Worm (Caenorhabditis elegans) whole organism, L1 larva: Measurements from ENCODE around the gene F26F4.5.

ENCODE experiments used
- C04F5.9 ChIP-seq: sonication (generic microtip); optimal IDR thresholded peaks from 2 replicates; lab custom pipeline; 2016; ENCODE audit warnings: missing genetic modification characterization, missing compliant biosample characterization
- C34B4.2 ChIP-seq: sonication (generic microtip); optimal IDR thresholded peaks from 2 replicates; lab custom pipeline; 2017; ENCODE audit warnings: mild to moderate bottlenecking, missing genetic modification characterization, missing compliant biosample characterization
- F16B12.6 ChIP-seq: fragments of 150-350 bp; optimal IDR thresholded peaks from 2 replicates; lab custom pipeline; 2014; ENCODE audit warnings: missing biosample characterization, missing genetic modification characterization
- aha-1 ChIP-seq: fragments of 150-350 bp; optimal IDR thresholded peaks from 2 replicates; lab custom pipeline; 2014; ENCODE audit warnings: missing biosample characterization, missing genetic modification characterization
- alr-1 ChIP-seq: fragments of 200-800 bp; sonication (Bioruptor generic); optimal IDR thresholded peaks from 2 replicates; lab custom pipeline; 2018; ENCODE audit warnings: borderline replicate concordance, mild to moderate bottlenecking, missing genetic modification characterization, missing compliant biosample characterization
- blmp-1 ChIP-seq: fragments of 150-350 bp; optimal IDR thresholded peaks from 2 replicates; lab custom pipeline; 2014; ENCODE audit warnings: missing biosample characterization, missing genetic modification characterization
- ceh-63 ChIP-seq: fragments of 200-800 bp; sonication (Bioruptor generic); optimal IDR thresholded peaks from 2 replicates; lab custom pipeline; 2018; ENCODE audit warnings: mild to moderate bottlenecking, missing genetic modification characterization, missing compliant biosample characterization
- ceh-82 ChIP-seq, 3 experiments: fragments of 150-350 bp in 1 of 3; sonication (generic microtip) in 2 of 3; optimal IDR thresholded peaks; 2 replicates each; lab custom pipeline; 2014 to 2017; ENCODE audit warnings: missing biosample characterization in 3 of 3, missing genetic modification characterization in 3 of 3
- ceh-88 ChIP-seq: fragments of 200-800 bp; sonication (Bioruptor generic); IDR thresholded peaks from 2 replicates; pipeline ENCODE4 v1.3.6; 2022; ENCODE audit warnings: missing genetic modification characterization, missing compliant biosample characterization
- ceh-90 ChIP-seq: sonication (generic microtip); optimal IDR thresholded peaks from 2 replicates; lab custom pipeline; 2016; ENCODE audit warnings: missing genetic modification characterization, missing compliant biosample characterization
- dpl-1 ChIP-seq, 3 experiments: fragments of 150-350 bp in 2 of 3; sonication (generic microtip) in 1 of 3; optimal IDR thresholded peaks; 2 replicates each; lab custom pipeline; 2014 to 2017; ENCODE audit warnings: missing biosample characterization in 3 of 3, missing genetic modification characterization in 3 of 3, missing genetic modification reagents in 3 of 3
- dsc-1 ChIP-seq: sonication (generic microtip); optimal IDR thresholded peaks from 2 replicates; lab custom pipeline; 2016; ENCODE audit warnings: mild to moderate bottlenecking, missing genetic modification characterization, missing compliant biosample characterization
- efl-1 ChIP-seq, 4 experiments: fragments of 150-350 bp; optimal IDR thresholded peaks in 3 of 4; peaks in 1 of 4; 1 replicate in 1 of 4; 2 replicates in 3 of 4; lab custom pipeline; 2014; ENCODE audit warnings: missing biosample characterization in 2 of 4, missing genetic modification characterization in 2 of 4, missing genetic modification reagents in 2 of 4
- elt-2 ChIP-seq: sonication (generic microtip); optimal IDR thresholded peaks from 2 replicates; lab custom pipeline; 2016; ENCODE audit warnings: missing genetic modification characterization, mild to moderate bottlenecking, inconsistent platforms, missing compliant biosample characterization, missing genetic modification reagents
- fkh-10 ChIP-seq: sonication (generic microtip); optimal IDR thresholded peaks from 2 replicates; lab custom pipeline; 2017; ENCODE audit warnings: missing biosample characterization, missing genetic modification reagents, missing genetic modification characterization
- fkh-4 ChIP-seq: sonication (generic microtip); optimal IDR thresholded peaks from 2 replicates; lab custom pipeline; 2016; ENCODE audit warnings: missing compliant biosample characterization, missing genetic modification characterization, borderline replicate concordance
- fkh-8 ChIP-seq: sonication (generic microtip); optimal IDR thresholded peaks from 2 replicates; lab custom pipeline; 2016; ENCODE audit warnings: mild to moderate bottlenecking, missing genetic modification characterization, missing compliant biosample characterization
- grh-1 ChIP-seq: fragments of 200-800 bp; sonication (Bioruptor generic); IDR thresholded peaks from 2 replicates; pipeline ENCODE4 v1.3.6; 2022; ENCODE audit warnings: missing genetic modification reagents, missing genetic modification characterization, missing compliant biosample characterization
- jun-1 ChIP-seq: fragments of 150-350 bp; optimal IDR thresholded peaks from 2 replicates; lab custom pipeline; 2014; ENCODE audit warnings: missing biosample characterization, missing genetic modification reagents, missing genetic modification characterization
- lin-13 ChIP-seq: fragments of 150-350 bp; optimal IDR thresholded peaks from 2 replicates; lab custom pipeline; 2014; ENCODE audit warnings: missing biosample characterization, missing genetic modification reagents, missing genetic modification characterization
- lin-35 ChIP-seq, 2 experiments: fragments of 150-350 bp; optimal IDR thresholded peaks; 2 replicates each; lab custom pipeline; 2014; ENCODE audit warnings: missing biosample characterization in 2 of 2, missing genetic modification characterization in 2 of 2, missing genetic modification reagents in 2 of 2
- lsy-2 ChIP-seq, 2 experiments: fragments of 150-350 bp; optimal IDR thresholded peaks; 2 replicates each; lab custom pipeline; 2014; ENCODE audit warnings: missing biosample characterization in 2 of 2, missing genetic modification characterization in 2 of 2
- mab-9 ChIP-seq: fragments of 200-800 bp; sonication (Bioruptor generic); IDR thresholded peaks from 2 replicates; pipeline ENCODE4 v1.3.6; 2022; ENCODE audit warnings: missing genetic modification reagents, missing genetic modification characterization, missing compliant biosample characterization
- mep-1 ChIP-seq: fragments of 150-350 bp; optimal IDR thresholded peaks from 2 replicates; lab custom pipeline; 2014; ENCODE audit warnings: missing biosample characterization, missing genetic modification characterization
- nhr-11 ChIP-seq: fragments of 150-350 bp; optimal IDR thresholded peaks from 2 replicates; lab custom pipeline; 2014; ENCODE audit warnings: missing biosample characterization, missing genetic modification characterization
- nhr-12 ChIP-seq: sonication (generic microtip); optimal IDR thresholded peaks from 2 replicates; lab custom pipeline; 2017; ENCODE audit warnings: missing biosample characterization, missing genetic modification characterization
- nhr-19 ChIP-seq: fragments of 200-800 bp; sonication (Bioruptor generic); conservative IDR thresholded peaks from 2 replicates; pipeline ENCODE4 v1.3.6; 2022; ENCODE audit warnings: missing genetic modification characterization, missing compliant biosample characterization
- nhr-20 ChIP-seq: sonication (generic microtip); optimal IDR thresholded peaks from 2 replicates; lab custom pipeline; 2016; ENCODE audit warnings: mild to moderate bottlenecking, missing genetic modification characterization, missing compliant biosample characterization
- nhr-47 ChIP-seq: sonication (generic microtip); optimal IDR thresholded peaks from 2 replicates; lab custom pipeline; 2016; ENCODE audit warnings: mild to moderate bottlenecking, missing genetic modification characterization, moderate library complexity, missing compliant biosample characterization
- nhr-71 ChIP-seq: sonication (generic microtip); optimal IDR thresholded peaks from 2 replicates; lab custom pipeline; 2016; ENCODE audit warnings: mild to moderate bottlenecking, missing genetic modification characterization, moderate library complexity, missing compliant biosample characterization
- nhr-76 ChIP-seq: sonication (generic microtip); optimal IDR thresholded peaks from 2 replicates; lab custom pipeline; 2017; ENCODE audit warnings: missing biosample characterization, missing genetic modification characterization
- nhr-90 ChIP-seq: sonication (generic microtip); optimal IDR thresholded peaks from 2 replicates; lab custom pipeline; 2016; ENCODE audit warnings: mild to moderate bottlenecking, missing genetic modification characterization, missing compliant biosample characterization; ENCODE audit not compliant: poor library complexity
- pag-3 ChIP-seq: sonication (generic microtip); optimal IDR thresholded peaks from 2 replicates; lab custom pipeline; 2017; ENCODE audit warnings: missing genetic modification characterization, mild to moderate bottlenecking, missing compliant biosample characterization, antibody characterized with exemption, borderline replicate concordance; ENCODE audit not compliant: insufficient read depth
- pqm-1 ChIP-seq: sonication (generic microtip); optimal IDR thresholded peaks from 3 replicates; lab custom pipeline; 2017; ENCODE audit warnings: missing biosample characterization, missing genetic modification characterization
- rnt-1 ChIP-seq: sonication (generic microtip); optimal IDR thresholded peaks from 2 replicates; lab custom pipeline; 2016; ENCODE audit warnings: mild to moderate bottlenecking, missing genetic modification characterization, moderate library complexity, missing compliant biosample characterization
- snpc-4 ChIP-seq: fragments of 150-350 bp; optimal IDR thresholded peaks from 2 replicates; lab custom pipeline; 2014; ENCODE audit warnings: missing biosample characterization, missing genetic modification characterization
- snu-23 ChIP-seq: sonication (generic microtip); optimal IDR thresholded peaks from 2 replicates; lab custom pipeline; 2016; ENCODE audit warnings: missing genetic modification characterization, missing compliant biosample characterization
- swsn-7 ChIP-seq: sonication (generic microtip); optimal IDR thresholded peaks from 2 replicates; lab custom pipeline; 2016; ENCODE audit warnings: missing genetic modification characterization, missing compliant biosample characterization
- tbx-2 ChIP-seq: sonication (generic microtip); optimal IDR thresholded peaks from 2 replicates; lab custom pipeline; 2016; ENCODE audit warnings: missing genetic modification characterization, missing compliant biosample characterization
- tlp-1 ChIP-seq: fragments of 150-350 bp; optimal IDR thresholded peaks from 2 replicates; lab custom pipeline; 2014; ENCODE audit warnings: missing biosample characterization, missing genetic modification characterization
- unc-130 ChIP-seq: fragments of 150-350 bp; optimal IDR thresholded peaks from 2 replicates; lab custom pipeline; 2017; ENCODE audit warnings: missing biosample characterization, missing genetic modification characterization, inconsistent platforms
- zag-1 ChIP-seq: fragments of 150-350 bp; optimal IDR thresholded peaks from 2 replicates; lab custom pipeline; 2014; ENCODE audit warnings: missing biosample characterization, missing genetic modification characterization
- zip-4 ChIP-seq: fragments of 200-800 bp; sonication (Bioruptor generic); optimal IDR thresholded peaks from 2 replicates; lab custom pipeline; 2018; ENCODE audit warnings: mild to moderate bottlenecking, missing genetic modification characterization, moderate library complexity, missing compliant biosample characterization

The F26F4.5 gene

ce11 chrIII:4922020-4922419 is 31.0 kb upstream of the F26F4.5 start, which contains the start of gene mmab-1:
Gene mmab-1 (minus strand): TSS chrIII:4922114.
- TF ChIP-seq lsy-2 (tag; optimal IDR thresholded peaks at IDR 0.05; lab: Kevin White, UChicago) (peak in 1 of 2 experiments; percentile 18), swsn-7 (tag; lab: Kevin White, UChicago) (peak; percentile 19), snu-23 (peak; percentile 36), efl-1 (optimal IDR thresholded peaks at IDR 0.05; lab: Kevin White, UChicago) (peak; percentile 15 to 30), efl-1 (GFP tag; optimal IDR thresholded peaks at IDR 0.05 in 1 of 2; lab: Kevin White, UChicago) (peak in 1 of 2 experiments; percentile 91), grh-1 (GFP tag; lab: Robert Waterston, UW) (peak; percentile 51), nhr-71 (peak; percentile 59), dpl-1 (GFP tag; optimal IDR thresholded peaks at IDR 0.05; lab: Kevin White, UChicago) (peak in 1 of 3 experiments; percentile 11), dsc-1 (tag; lab: Kevin White, UChicago) (peak; percentile 15), nhr-47 (tag; lab: Kevin White, UChicago) (peak; percentile 57), ceh-88 (GFP tag; lab: Robert Waterston, UW) (peak; percentile 8; the same call in 1 of the 2 replicates), tbx-2 (tag; lab: Kevin White, UChicago) (peak; percentile 4), lin-35 (GFP tag; optimal IDR thresholded peaks at IDR 0.05; lab: Kevin White, UChicago) (peak in 1 of 2 experiments; percentile 8), nhr-20 (tag; lab: Kevin White, UChicago) (peak; percentile 18), nhr-19 (GFP tag; lab: Robert Waterston, UW) (peak; percentile 66), fkh-8 (tag; lab: Kevin White, UChicago) (peak; percentile 36), nhr-90 (peak; percentile 60)

ce11 chrIII:4920221-4920620 is 29.2 kb upstream of the F26F4.5 start, which contains the start of gene ula-1:
Gene ula-1 (minus strand): TSS chrIII:4920321.
- TF ChIP-seq unc-130 (tag; lab: Kevin White, UChicago) (no peak), C04F5.9 (no peak), nhr-76 (no peak), ceh-90 (no peak), ceh-63 (GFP tag; lab: Kevin White, UChicago) (no peak), alr-1 (no peak), fkh-10 (GFP tag; lab: Kevin White, UChicago) (no peak), zip-4 (GFP tag; lab: Kevin White, UChicago) (no peak), elt-2 (no peak), pqm-1 (tag; lab: Kevin White, UChicago) (no peak), rnt-1 (tag; lab: Kevin White, UChicago) (no peak), zag-1 (tag; lab: Kevin White, UChicago) (no peak), fkh-4 (tag; lab: Kevin White, UChicago) (no peak), tlp-1 (tag; lab: Kevin White, UChicago) (no peak), mab-9 (no peak)

ce11 chrIII:4918906-4919305 is 27.9 kb upstream of the F26F4.5 start:
- TF ChIP-seq mep-1 (tag; lab: Kevin White, UChicago) (no peak), blmp-1 (tag; lab: Kevin White, UChicago) (no peak), ceh-90 (no peak)

ce11 chrIII:4917960-4918712 is 27.1 kb upstream of the F26F4.5 start, which contains the start of gene rpb-8:
Gene rpb-8 (minus strand): TSS chrIII:4918008.
- peak in 2 of 3 experiments; percentile 28 to 71 for TF ChIP-seq ceh-82 (tag; optimal IDR thresholded peaks at IDR 0.05; lab: Kevin White, UChicago)
- TF ChIP-seq ceh-90, result peak; percentile 27
- no peak for TF ChIP-seq pag-3
- TF ChIP-seq tlp-1 (tag; lab: Kevin White, UChicago), result no peak
- TF ChIP-seq dsc-1 (tag; lab: Kevin White, UChicago), result no peak
- peak; percentile 94 to 96 for TF ChIP-seq lin-35 (GFP tag; optimal IDR thresholded peaks at IDR 0.05; lab: Kevin White, UChicago)
- no peak for TF ChIP-seq nhr-11
- TF ChIP-seq aha-1 (tag; lab: Kevin White, UChicago), result no peak
- no peak for TF ChIP-seq mab-9
- no peak for TF ChIP-seq F16B12.6
- peak; percentile 77 for TF ChIP-seq blmp-1 (tag; lab: Kevin White, UChicago)
- TF ChIP-seq alr-1, result no peak
- no peak for TF ChIP-seq C34B4.2 (tag; lab: Kevin White, UChicago)
- TF ChIP-seq fkh-4 (tag; lab: Kevin White, UChicago), result no peak
- TF ChIP-seq dpl-1 (GFP tag; optimal IDR thresholded peaks at IDR 0.05; lab: Kevin White, UChicago), result peak; percentile 90 to 95 (median 90)
- peak; percentile 45 for TF ChIP-seq nhr-20 (tag; lab: Kevin White, UChicago)
- peak; percentile 35 for TF ChIP-seq nhr-19 (GFP tag; lab: Robert Waterston, UW)
- TF ChIP-seq jun-1 (tag; lab: Kevin White, UChicago), result no peak
- no peak for TF ChIP-seq C04F5.9
- no peak for TF ChIP-seq nhr-12 (tag; lab: Kevin White, UChicago)
- no peak for TF ChIP-seq snpc-4 (tag; lab: Kevin White, UChicago)
- TF ChIP-seq lin-13 (GFP tag; lab: Kevin White, UChicago), result peak; percentile 38
